Worm (Caenorhabditis elegans) whole organism, late embryonic: Measurements from ENCODE around the gene ttll-5.

Experiments used
- C38D4.7 ChIP-seq: fragments of 200-800 bp; sonication (Bioruptor generic); optimal IDR thresholded peaks from 2 replicates; lab custom pipeline; 2018; ENCODE audit warnings: mild to moderate bottlenecking, missing genetic modification characterization, moderate library complexity, missing compliant biosample characterization
- F13H6.1 ChIP-seq: sonication (generic microtip); optimal IDR thresholded peaks from 2 replicates; lab custom pipeline; 2016; ENCODE audit warnings: missing genetic modification characterization, missing compliant biosample characterization
- K09A11.1 ChIP-seq: sonication (generic microtip); optimal IDR thresholded peaks from 2 replicates; lab custom pipeline; 2017; ENCODE audit warnings: antibody characterized with exemption, mild to moderate bottlenecking, missing genetic modification characterization, missing compliant biosample characterization; ENCODE audit not compliant: insufficient read depth
- ahr-1 ChIP-seq: sonication (generic microtip); optimal IDR thresholded peaks from 2 replicates; lab custom pipeline; 2016; ENCODE audit warnings: missing genetic modification characterization, missing compliant biosample characterization
- ceh-14 ChIP-seq: sonication (generic microtip); optimal IDR thresholded peaks from 2 replicates; lab custom pipeline; 2016; ENCODE audit warnings: missing genotype, missing genetic modification characterization, missing compliant biosample characterization
- ceh-18 ChIP-seq: sonication (generic microtip); optimal IDR thresholded peaks from 2 replicates; lab custom pipeline; 2016; ENCODE audit warnings: missing genetic modification characterization, missing compliant biosample characterization
- ceh-19 ChIP-seq: fragments of 200-800 bp; sonication (Bioruptor generic); optimal IDR thresholded peaks from 2 replicates; lab custom pipeline; 2018; ENCODE audit warnings: mild to moderate bottlenecking, missing genetic modification characterization, missing compliant biosample characterization
- ceh-24 ChIP-seq: sonication (generic microtip); optimal IDR thresholded peaks from 2 replicates; lab custom pipeline; 2016; ENCODE audit warnings: mild to moderate bottlenecking, missing genetic modification characterization, missing compliant biosample characterization
- ceh-30 ChIP-seq: fragments of 150-350 bp; optimal IDR thresholded peaks from 2 replicates; lab custom pipeline; 2014; ENCODE audit warnings: missing biosample characterization, missing genetic modification characterization
- ceh-31 ChIP-seq: sonication (generic microtip); optimal IDR thresholded peaks from 2 replicates; lab custom pipeline; 2016; ENCODE audit warnings: missing genetic modification characterization, missing compliant biosample characterization
- che-1 ChIP-seq: sonication (generic microtip); optimal IDR thresholded peaks from 2 replicates; lab custom pipeline; 2016; ENCODE audit warnings: mild to moderate bottlenecking, missing genetic modification characterization, missing compliant biosample characterization
- elt-2 ChIP-seq: sonication (generic microtip); optimal IDR thresholded peaks from 2 replicates; lab custom pipeline; 2016; ENCODE audit warnings: missing genetic modification reagents, missing genetic modification characterization, missing compliant biosample characterization
- ets-4 ChIP-seq: sonication (generic microtip); optimal IDR thresholded peaks from 2 replicates; lab custom pipeline; 2016; ENCODE audit warnings: missing genetic modification characterization, missing compliant biosample characterization
- eyg-1 ChIP-seq: sonication (generic microtip); optimal IDR thresholded peaks from 2 replicates; lab custom pipeline; 2016; ENCODE audit warnings: missing genotype, missing genetic modification characterization, missing compliant biosample characterization
- fax-1 ChIP-seq: sonication (generic microtip); optimal IDR thresholded peaks from 2 replicates; lab custom pipeline; 2016; ENCODE audit warnings: missing genotype, missing genetic modification characterization, missing compliant biosample characterization
- fkh-10 ChIP-seq: fragments of 150-350 bp; optimal IDR thresholded peaks from 2 replicates; lab custom pipeline; 2014; ENCODE audit warnings: missing biosample characterization, missing genetic modification reagents, missing genetic modification characterization
- fkh-6 ChIP-seq: sonication (generic microtip); optimal IDR thresholded peaks from 2 replicates; lab custom pipeline; 2016; ENCODE audit warnings: missing genetic modification characterization, missing compliant biosample characterization
- gmeb-2 ChIP-seq: sonication (generic microtip); optimal IDR thresholded peaks from 2 replicates; lab custom pipeline; 2016; ENCODE audit warnings: missing genetic modification characterization, inconsistent platforms, missing compliant biosample characterization
- hlh-15 ChIP-seq: sonication (generic microtip); optimal IDR thresholded peaks from 2 replicates; lab custom pipeline; 2016; ENCODE audit warnings: missing genetic modification characterization, missing compliant biosample characterization
- hlh-6 ChIP-seq: sonication (generic microtip); optimal IDR thresholded peaks from 2 replicates; lab custom pipeline; 2016; ENCODE audit warnings: missing genotype, missing genetic modification characterization, missing compliant biosample characterization
- lim-6 ChIP-seq: sonication (generic microtip); optimal IDR thresholded peaks from 2 replicates; lab custom pipeline; 2016; ENCODE audit warnings: missing genetic modification characterization, missing compliant biosample characterization
- lin-11 ChIP-seq: fragments of 200-800 bp; sonication (Bioruptor generic); optimal IDR thresholded peaks from 2 replicates; lab custom pipeline; 2018; ENCODE audit warnings: mild to moderate bottlenecking, missing genetic modification characterization, missing compliant biosample characterization
- nfya-1 ChIP-seq: sonication (generic microtip); optimal IDR thresholded peaks from 2 replicates; lab custom pipeline; 2017; ENCODE audit warnings: missing genetic modification characterization, mild to moderate bottlenecking, missing compliant biosample characterization, antibody characterized with exemption, moderate library complexity
- nhr-11 ChIP-seq: fragments of 150-350 bp; optimal IDR thresholded peaks from 2 replicates; lab custom pipeline; 2014; ENCODE audit warnings: missing biosample characterization, missing genetic modification characterization
- odd-2 ChIP-seq: sonication (generic microtip); optimal IDR thresholded peaks from 2 replicates; lab custom pipeline; 2017; ENCODE audit warnings: antibody characterized with exemption, mild to moderate bottlenecking, missing genetic modification characterization, missing compliant biosample characterization
- pag-3 ChIP-seq: sonication (generic microtip); optimal IDR thresholded peaks from 2 replicates; lab custom pipeline; 2016; ENCODE audit warnings: missing compliant biosample characterization, missing genetic modification characterization, borderline replicate concordance
- pat-9 ChIP-seq: fragments of 200-800 bp; sonication (Bioruptor generic); optimal IDR thresholded peaks from 2 replicates; lab custom pipeline; 2018; ENCODE audit warnings: mild to moderate bottlenecking, missing genetic modification characterization, moderate library complexity, missing compliant biosample characterization
- pax-1 ChIP-seq: fragments of 150-350 bp; optimal IDR thresholded peaks from 2 replicates; lab custom pipeline; 2014; ENCODE audit warnings: missing biosample characterization, missing genetic modification characterization
- pha-4 ChIP-seq: fragments of 150-350 bp; optimal IDR thresholded peaks from 2 replicates; lab custom pipeline; 2018; ENCODE audit warnings: missing biosample characterization, missing genetic modification reagents, missing genetic modification characterization
- ref-2 ChIP-seq: sonication (generic microtip); optimal IDR thresholded peaks from 2 replicates; lab custom pipeline; 2016; ENCODE audit warnings: missing genetic modification characterization, missing compliant biosample characterization
- rnt-1 ChIP-seq: sonication (generic microtip); optimal IDR thresholded peaks from 2 replicates; lab custom pipeline; 2016; ENCODE audit warnings: missing genetic modification characterization, missing compliant biosample characterization
- sox-2 ChIP-seq: fragments of 200-800 bp; sonication (Bioruptor generic); IDR thresholded peaks from 2 replicates; pipeline ENCODE4 v1.3.6; 2022; ENCODE audit warnings: missing genetic modification reagents, missing genetic modification characterization, missing compliant biosample characterization
- sox-4 ChIP-seq: sonication (generic microtip); optimal IDR thresholded peaks from 2 replicates; lab custom pipeline; 2017; ENCODE audit warnings: mild to moderate bottlenecking, missing genetic modification characterization, inconsistent platforms, missing compliant biosample characterization
- tbx-2 ChIP-seq: sonication (generic microtip); optimal IDR thresholded peaks from 2 replicates; lab custom pipeline; 2016; ENCODE audit warnings: missing genetic modification characterization, missing compliant biosample characterization
- ttx-3 ChIP-seq: sonication (generic microtip); optimal IDR thresholded peaks from 2 replicates; lab custom pipeline; 2016; ENCODE audit warnings: missing genetic modification reagents, missing genetic modification characterization, missing compliant biosample characterization
- unc-42 ChIP-seq: sonication (generic microtip); optimal IDR thresholded peaks from 2 replicates; lab custom pipeline; 2016; ENCODE audit warnings: missing genotype, missing genetic modification characterization, missing compliant biosample characterization
- unc-86 ChIP-seq: sonication (generic microtip); optimal IDR thresholded peaks from 2 replicates; lab custom pipeline; 2016; ENCODE audit warnings: missing genetic modification characterization, missing compliant biosample characterization
- ztf-16 ChIP-seq: sonication (generic microtip); optimal IDR thresholded peaks from 2 replicates; lab custom pipeline; 2017; ENCODE audit warnings: missing genetic modification characterization, missing compliant biosample characterization

Gene ttll-5

DNA sequence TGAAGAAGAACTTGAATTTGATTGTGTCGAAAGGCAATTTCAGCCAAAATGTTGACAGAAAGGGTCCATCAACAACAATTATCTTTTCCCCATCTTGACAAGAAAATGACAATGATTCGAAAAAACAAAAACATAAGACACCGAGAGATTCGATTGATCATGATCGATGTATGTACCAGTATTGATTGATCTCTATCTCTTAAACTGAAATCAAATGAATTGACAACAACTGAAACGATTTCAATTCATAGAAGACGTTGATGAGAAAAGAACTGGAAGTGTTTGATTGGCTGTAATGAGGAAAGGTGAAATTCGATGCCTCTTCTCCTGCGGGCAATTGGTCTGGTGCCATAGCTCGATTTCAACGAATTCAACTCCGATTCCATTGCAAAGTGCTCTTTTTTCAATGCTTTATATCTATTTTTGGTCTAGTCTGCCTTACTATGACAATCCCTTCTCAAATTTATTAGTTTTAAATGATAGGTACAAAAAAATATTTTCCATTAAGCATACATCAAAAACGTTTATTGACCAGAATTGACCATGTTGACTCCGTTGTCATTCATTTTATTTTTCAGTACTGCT is 24.6 kb downstream of the ttll-5 start:
- TF ChIP-seq fkh-6 (tag; lab: Kevin White, UChicago) (no peak), sox-2 (GFP tag; lab: Robert Waterston, UW) (no peak), C38D4.7 (GFP tag; lab: Kevin White, UChicago) (no peak), hlh-6 (tag; lab: Kevin White, UChicago) (no peak), tbx-2 (no peak), ceh-31 (tag; lab: Kevin White, UChicago) (no peak), ttx-3 (tag; lab: Kevin White, UChicago) (no peak), pag-3 (no peak), ahr-1 (tag; lab: Kevin White, UChicago) (no peak)
- TF ChIP-seq, all 69 proteins: peak for 0

DNA sequence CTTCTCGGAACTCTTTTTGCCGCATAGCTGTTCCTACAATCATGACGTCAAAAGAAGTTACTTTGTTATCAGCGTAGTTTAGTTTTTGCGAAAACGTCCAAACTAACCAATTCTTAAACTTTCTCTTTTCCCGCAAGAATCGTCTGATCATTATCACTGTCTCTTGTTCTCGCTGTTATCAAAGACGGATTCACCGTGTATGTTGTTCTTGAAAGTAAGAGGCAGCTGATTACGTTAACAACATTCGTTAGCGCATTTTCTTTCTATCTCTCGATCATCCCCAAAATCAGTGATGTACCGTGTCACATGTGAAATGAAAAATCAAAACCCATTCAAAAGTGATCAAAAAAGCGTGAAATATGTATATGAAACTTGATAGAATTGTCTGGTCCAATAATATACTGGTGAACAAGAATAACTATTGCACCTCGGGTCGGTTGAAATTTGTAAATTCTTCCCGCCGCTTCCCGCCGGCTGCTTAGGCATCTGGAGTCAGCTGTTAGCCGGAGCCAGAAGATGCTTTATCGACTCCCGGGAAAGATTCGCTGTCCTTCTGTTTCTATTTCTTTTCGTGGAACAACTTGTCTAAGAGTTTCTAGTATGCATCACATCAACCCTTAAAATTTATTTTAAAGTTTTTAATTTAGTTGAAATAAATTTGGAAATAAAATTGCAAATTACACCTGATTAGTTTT is 25.8 kb downstream of the ttll-5 start:
- no peak for TF ChIP-seq ceh-14 (tag; lab: Kevin White, UChicago)
- peak; percentile 67 for TF ChIP-seq elt-2 (tag; lab: Kevin White, UChicago)

DNA sequence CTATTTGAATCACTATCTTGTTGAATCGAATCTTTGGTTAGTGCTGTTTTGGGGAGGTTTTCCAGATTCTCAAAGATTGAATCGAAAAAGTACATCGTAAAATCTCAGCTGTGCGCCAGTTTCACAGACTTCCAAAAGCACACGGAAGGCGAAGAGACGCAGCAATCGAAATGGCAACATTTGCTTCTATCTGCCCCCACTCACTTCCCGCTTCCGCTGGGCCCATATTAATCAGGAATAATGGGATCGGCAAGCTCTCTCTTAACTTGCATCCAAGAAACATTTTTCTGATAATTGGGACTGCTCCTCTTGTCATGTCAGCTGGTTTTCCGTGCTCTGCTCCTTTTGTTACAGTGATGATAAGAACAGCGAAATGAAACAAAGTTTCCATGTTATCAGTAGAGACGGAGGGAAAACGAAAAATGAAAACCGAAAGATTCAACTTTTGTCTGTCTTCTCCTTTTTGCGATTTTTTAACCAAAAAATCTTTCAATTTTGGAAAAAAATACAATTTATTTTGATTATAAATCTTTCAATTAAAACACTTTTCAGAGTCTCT is 26.7 kb downstream of the ttll-5 start:
- TF ChIP-seq sox-4 (tag; lab: Kevin White, UChicago) (no peak), rnt-1 (tag; lab: Kevin White, UChicago) (peak; percentile 33), nfya-1 (tag; lab: Kevin White, UChicago) (peak; percentile 3), ceh-18 (peak; percentile 25), unc-86 (tag; lab: Kevin White, UChicago) (no peak)

DNA sequence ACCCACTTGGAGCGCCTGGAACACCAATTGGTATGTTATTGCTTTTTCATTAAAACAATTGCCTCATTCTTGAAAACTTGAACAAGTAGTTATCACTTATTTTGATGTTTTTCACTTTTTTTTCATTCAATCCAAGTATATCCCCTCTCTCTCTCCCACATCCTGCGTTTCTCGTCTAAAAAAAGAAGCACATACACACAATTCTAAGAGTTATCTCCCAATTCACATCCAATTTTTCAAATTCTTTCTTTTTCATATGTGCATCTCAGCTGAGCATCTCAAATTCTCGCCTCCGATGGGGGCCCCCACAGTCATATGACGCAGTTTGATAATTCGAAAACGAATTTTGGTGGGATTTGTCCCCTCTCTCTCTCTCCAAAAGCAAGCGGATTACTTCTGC is 27.8 kb downstream of the ttll-5 start:
- no peak for TF ChIP-seq ttx-3 (tag; lab: Kevin White, UChicago)
- peak; percentile 58 for TF ChIP-seq unc-42 (tag; lab: Kevin White, UChicago)

ce11 chrV:11539502-11539901 is 30.6 kb downstream of the ttll-5 start:
- TF ChIP-seq pat-9 (no peak), hlh-6 (tag; lab: Kevin White, UChicago) (no peak), ref-2 (tag; lab: Kevin White, UChicago) (no peak)

- TF ChIP-seq nhr-11 (tag; lab: Kevin White, UChicago) (no peak), C38D4.7 (GFP tag; lab: Kevin White, UChicago) (peak; percentile 24)
Measured at ce11 chrV:11541284-11541683, 32.4 kb downstream of the ttll-5 start.

- TF ChIP-seq pha-4 (tag; lab: Kevin White, UChicago) (no peak), che-1 (no peak), gmeb-2 (tag; lab: Kevin White, UChicago) (no peak), ztf-16 (tag; lab: Kevin White, UChicago) (no peak), unc-42 (tag; lab: Kevin White, UChicago) (no peak), eyg-1 (tag; lab: Kevin White, UChicago) (no peak)
- TF ChIP-seq, all 69 proteins: peak for 0
Measured at ce11 chrV:11543564-11543963, 34.7 kb downstream of the ttll-5 start, which contains the start of gene F38B7.2. TSS of gene F38B7.2 (plus strand) at chrV:11543963.

DNA sequence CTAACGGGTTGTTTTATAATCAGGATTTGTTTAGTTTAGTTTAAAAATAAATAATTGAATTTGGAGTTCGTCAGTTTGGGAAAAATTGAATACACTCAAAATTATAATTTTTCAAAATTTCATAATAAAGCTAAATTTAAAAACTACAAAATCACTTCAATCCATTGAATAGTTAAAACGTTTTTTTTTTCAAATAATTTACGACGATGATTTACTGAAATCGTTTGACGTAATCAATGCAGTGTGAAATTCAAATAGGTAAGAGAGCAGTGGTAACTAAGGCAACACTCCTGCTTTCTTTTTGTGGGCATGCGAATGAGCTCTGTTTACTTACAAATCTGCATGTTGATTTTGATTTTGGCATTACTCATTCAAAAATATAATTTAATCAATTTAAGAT is 36.4 kb downstream of the ttll-5 start, which contains the start of gene F38B7.10:
TSS of gene F38B7.10 (plus strand) at position 301 of the 400 bp plus-strand sequence.
- TF ChIP-seq F13H6.1 (tag; lab: Kevin White, UChicago): no peak
- TF ChIP-seq hlh-15 (tag; lab: Kevin White, UChicago): no peak
- no peak for TF ChIP-seq pha-4 (tag; lab: Kevin White, UChicago)
- no peak for TF ChIP-seq pax-1 (tag; lab: Kevin White, UChicago)
- TF ChIP-seq ceh-19 (GFP tag; lab: Kevin White, UChicago): no peak
- no peak for TF ChIP-seq odd-2 (tag; lab: Kevin White, UChicago)
- TF ChIP-seq ets-4: no peak
- TF ChIP-seq lin-11 (tag; lab: Kevin White, UChicago): no peak
- no peak for TF ChIP-seq fax-1
- no peak for TF ChIP-seq ceh-24
- no peak for TF ChIP-seq lim-6
- TF ChIP-seq K09A11.1 (tag; lab: Kevin White, UChicago): no peak
- no peak for TF ChIP-seq fkh-10 (GFP tag; lab: Kevin White, UChicago)
- TF ChIP-seq ceh-30: no peak
